Worm (Caenorhabditis elegans) whole organism, midembryonic: Measurements from ENCODE around the gene sql-1.

ENCODE experiments used
- med-1 ChIP-seq: sonication (generic microtip); optimal IDR thresholded peaks from 2 replicates; lab custom pipeline; 2017; ENCODE audit warnings: missing genetic modification characterization, mild to moderate bottlenecking, missing compliant biosample characterization, antibody characterized with exemption, missing genetic modification reagents; ENCODE audit not compliant: insufficient read depth
- tab-1 ChIP-seq: fragments of 200-800 bp; sonication (Bioruptor generic); IDR thresholded peaks from 2 replicates; pipeline ENCODE4 v1.3.6; 2022; ENCODE audit warnings: missing genetic modification characterization, missing compliant biosample characterization

ce11 chrIII:12491984-12492383 lies 7.4 kb upstream of the sql-1 start, which contains the start of gene Y49E10.25:
- no peak for TF ChIP-seq med-1 (GFP tag; lab: Kevin White, UChicago)
- no peak for TF ChIP-seq tab-1 (GFP tag; lab: Robert Waterston, UW)
